Worm (Caenorhabditis elegans): ENCODE results near the gene arl-1.

arl-1 gene

DNA sequence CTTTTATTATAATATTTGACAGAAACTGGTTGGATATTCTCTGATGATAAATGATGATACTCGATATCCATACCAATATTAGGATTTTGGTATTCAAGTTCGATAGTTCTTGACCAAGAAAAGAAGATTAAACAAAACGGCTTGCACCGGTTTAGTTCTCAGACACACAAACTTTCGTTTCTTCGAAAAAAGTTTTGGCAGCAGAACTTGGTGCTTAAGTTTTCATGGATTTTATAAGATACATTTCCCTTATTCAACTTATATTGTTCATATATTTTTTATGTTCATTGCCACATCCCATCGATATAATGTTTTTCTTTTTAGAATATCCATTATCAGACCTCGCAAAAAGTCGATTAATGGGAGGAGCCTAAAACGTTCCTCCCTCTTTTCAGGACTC is 8.9 kb downstream of the arl-1 start, which contains the start of gene aptf-4 (continued):
- TF ChIP-seq Y53F4B.3 (GFP tag; IDR thresholded peaks at IDR 0.05), result no peak
- TF ChIP-seq hrde-1 (tag; optimal IDR thresholded peaks at IDR 0.05; ENCODE audit: borderline replicate concordance), result no peak
- TF ChIP-seq zfh-2 (GFP tag; conservative IDR thresholded peaks at IDR 0.05), result no peak
- no peak for TF ChIP-seq him-1 (tag; optimal IDR thresholded peaks at IDR 0.05)

DNA sequence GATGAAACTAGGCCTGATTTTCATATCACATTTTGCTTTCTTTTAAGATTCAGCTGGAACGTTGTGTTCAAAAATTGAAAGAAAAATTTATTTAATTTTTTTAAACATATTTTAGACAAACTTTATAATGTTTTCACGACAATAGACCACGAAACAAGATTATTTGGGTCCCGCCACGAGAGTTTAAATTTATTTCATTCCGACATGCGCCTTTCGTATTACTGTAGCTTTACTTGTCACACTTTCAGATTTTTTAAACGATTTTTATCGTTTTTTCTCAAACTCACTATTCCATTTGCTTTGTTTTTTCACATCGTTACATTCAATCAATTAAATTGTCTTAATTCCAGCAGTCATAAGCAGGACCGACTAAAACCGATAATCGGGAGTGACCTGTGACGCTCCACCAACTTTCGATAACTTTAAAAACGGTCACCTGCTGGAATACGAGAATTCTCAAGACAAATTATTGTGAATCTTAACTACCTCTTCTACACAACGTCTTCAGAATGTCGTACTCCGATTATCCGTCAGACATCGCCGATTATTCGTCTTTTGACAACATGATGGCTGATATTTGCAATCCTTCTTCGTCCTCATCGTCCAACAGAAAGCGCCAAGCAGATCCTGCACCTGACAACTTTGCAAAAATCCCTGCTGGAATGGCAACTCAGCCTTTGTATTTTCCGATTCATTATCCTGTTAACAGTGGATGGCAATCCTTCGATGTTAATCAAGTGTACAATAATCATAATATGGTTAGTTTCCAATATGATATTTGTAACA is 12.2 kb downstream of the arl-1 start, which contains the start of gene aptf-3:
aptf-3 (plus strand) TSS at position 351 of the 786 bp plus-strand sequence.
- TF ChIP-seq madf-10 (tag; optimal IDR thresholded peaks at IDR 0.05), result no peak
- TF ChIP-seq efl-1 (GFP tag; optimal IDR thresholded peaks at IDR 0.05), result no peak
- TF ChIP-seq F33H1.4 (GFP tag; IDR thresholded peaks at IDR 0.05), result peak; percentile 69
- no peak for TF ChIP-seq ztf-18 (tag; optimal IDR thresholded peaks at IDR 0.05)
- TF ChIP-seq lsl-1 (GFP tag; optimal IDR thresholded peaks at IDR 0.05), result peak; percentile 71
- no peak for TF ChIP-seq Y67H2A.10 (GFP tag; conservative IDR thresholded peaks at IDR 0.05)
- no peak for TF ChIP-seq C06A6.2 (GFP tag; conservative IDR thresholded peaks at IDR 0.05)

DNA sequence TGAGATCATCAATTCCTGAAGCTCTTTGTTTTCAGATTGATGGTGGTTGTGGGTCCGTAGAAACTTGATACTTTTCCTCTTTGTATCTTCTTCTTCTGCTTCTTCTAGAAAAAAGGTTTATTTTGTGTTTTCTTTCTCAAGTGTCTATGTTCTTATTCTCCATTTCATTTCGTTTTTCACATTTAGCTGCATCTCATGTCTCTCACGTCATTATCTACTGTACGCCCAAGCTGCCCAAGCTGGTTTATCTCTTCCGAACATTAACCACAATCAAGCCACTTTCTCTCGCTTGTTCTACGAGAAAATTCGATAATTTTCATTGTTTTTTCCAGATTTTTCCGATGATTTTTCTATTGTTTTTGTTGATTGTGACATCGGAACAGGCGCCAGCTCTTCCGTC is 17.4 kb downstream of the arl-1 start, which contains the start of gene F28C6.5:
F28C6.5 (plus strand) TSS at position 301 of the 400 bp plus-strand sequence.
- TF ChIP-seq ztf-26 (tag; optimal IDR thresholded peaks at IDR 0.05) (no peak), lin-54 (GFP tag; optimal IDR thresholded peaks at IDR 0.05) (no peak), lin-35 (GFP tag; optimal IDR thresholded peaks at IDR 0.05) (no peak), mel-28 (tag; optimal IDR thresholded peaks at IDR 0.05; ENCODE audit: borderline replicate concordance) (no peak), madf-10 (tag; optimal IDR thresholded peaks at IDR 0.05) (no peak), tbx-9 (tag; optimal IDR thresholded peaks at IDR 0.05; ENCODE audit: borderline replicate concordance) (no peak), akir-1 (GFP tag; optimal IDR thresholded peaks at IDR 0.05) (no peak), fkh-3 (tag; optimal IDR thresholded peaks at IDR 0.05) (no peak), ccch-3 (GFP tag; optimal IDR thresholded peaks at IDR 0.05) (no peak), B0261.1 (tag; optimal IDR thresholded peaks at IDR 0.05) (no peak), egl-18 (GFP tag; IDR thresholded peaks at IDR 0.05) (no peak)

DNA sequence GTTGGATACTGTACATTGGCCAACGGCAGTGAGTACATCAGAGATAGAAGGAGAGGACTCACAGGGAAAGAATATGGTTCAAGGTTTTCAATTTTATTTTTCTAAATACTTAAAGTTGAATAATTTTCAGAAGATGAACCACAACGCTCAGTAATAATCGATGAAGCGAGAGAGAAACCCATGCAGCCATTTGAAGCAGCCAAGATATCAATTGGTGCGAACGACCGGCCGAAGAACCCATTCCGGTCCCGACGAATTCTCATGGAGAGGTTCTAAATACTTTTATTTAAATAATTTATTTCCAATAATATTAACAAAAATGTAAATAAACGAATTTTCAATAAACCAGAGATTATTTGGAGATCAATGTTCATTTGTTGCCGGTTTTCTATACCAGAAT is 18.4 kb downstream of the arl-1 start, which contains the start of gene pigg-1:
pigg-1 (minus strand) TSS at position 101 of the 400 bp plus-strand sequence.
- TF ChIP-seq lin-26 (GFP tag; IDR thresholded peaks at IDR 0.05) (no peak), mcd-1 (GFP tag; IDR thresholded peaks at IDR 0.05) (no peak), F57C9.4 (tag; optimal IDR thresholded peaks at IDR 0.05) (no peak)

DNA sequence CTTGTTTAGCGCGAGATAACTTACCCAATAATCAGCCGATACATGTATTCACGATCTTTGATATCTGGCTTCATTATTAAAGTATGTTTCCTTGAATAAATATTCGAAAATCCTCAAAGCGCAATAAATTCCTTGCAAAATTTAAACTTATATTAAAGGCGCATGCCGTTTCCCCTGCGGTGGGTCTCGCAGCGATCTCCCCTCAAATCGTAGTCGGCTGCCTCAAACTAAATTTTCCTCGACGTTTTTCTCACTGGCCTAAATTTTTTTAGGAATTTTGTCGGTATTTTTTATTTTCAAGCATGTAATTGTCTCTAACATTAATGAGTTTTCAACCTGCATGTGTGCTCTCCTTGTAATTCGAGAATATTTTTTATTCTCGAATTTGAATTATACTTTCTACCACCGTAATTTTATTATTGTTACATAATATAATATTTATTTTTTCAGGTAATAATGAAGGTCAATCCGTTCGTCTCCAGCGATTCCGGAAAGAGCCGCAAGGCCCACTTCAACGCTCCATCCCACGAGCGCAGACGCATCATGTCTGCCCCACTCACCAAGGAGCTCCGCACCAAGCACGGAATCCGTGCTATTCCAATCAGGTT is 20.6 kb downstream of the arl-1 start, which contains the start of the genes cpf-1 and rpl-26:
cpf-1 (minus strand) TSS at position 104 of the 608 bp plus-strand sequence.
rpl-26 (plus strand) TSS at position 449 of the 608 bp plus-strand sequence.
- peak; percentile 54 for TF ChIP-seq snpc-1.1 (tag; optimal IDR thresholded peaks at IDR 0.05; ENCODE audit: insufficient read depth)
- no peak for TF ChIP-seq B0336.3 (GFP tag; IDR thresholded peaks at IDR 0.05)
- TF ChIP-seq attf-5 (GFP tag; optimal IDR thresholded peaks at IDR 0.05), result peak; percentile 18
- 0 out of 2 replicates have a peak, but pooled peaks have one; percentile 8 for TF ChIP-seq zfh-2 (GFP tag; conservative IDR thresholded peaks at IDR 0.05)
- TF ChIP-seq Y53F4B.3 (GFP tag; IDR thresholded peaks at IDR 0.05), result no peak
- TF ChIP-seq T07F8.4 (tag; optimal IDR thresholded peaks at IDR 0.05), result no peak
- TF ChIP-seq ceh-58 (GFP tag; IDR thresholded peaks at IDR 0.05), result no peak
- TF ChIP-seq snpc-3.4 (tag; optimal IDR thresholded peaks at IDR 0.05), result no peak
- peak; percentile 33 for TF ChIP-seq tbp1 (GFP tag; optimal IDR thresholded peaks at IDR 0.05)
- TF ChIP-seq F37B4.10 (GFP tag; IDR thresholded peaks at IDR 0.05), result no peak
- peak; percentile 34 for TF ChIP-seq snpc-1.3 (tag; optimal IDR thresholded peaks at IDR 0.05; ENCODE audit: insufficient read depth)
- no peak for TF ChIP-seq K12H6.12 (tag; optimal IDR thresholded peaks at IDR 0.05)
- no peak for TF ChIP-seq nfya-1 (tag; optimal IDR thresholded peaks at IDR 0.05; ENCODE audit: borderline replicate concordance, insufficient read depth)
- no peak for TF ChIP-seq B0019.2 (GFP tag; conservative IDR thresholded peaks at IDR 0.05)
- peak; percentile 30 for TF ChIP-seq F23B12.7 (tag; optimal IDR thresholded peaks at IDR 0.05; ENCODE audit: insufficient read depth)
- no peak for TF ChIP-seq lin-26 (GFP tag; IDR thresholded peaks at IDR 0.05)
- TF ChIP-seq efl-1 (GFP tag; optimal IDR thresholded peaks at IDR 0.05), result peak; percentile 9
- no peak for TF ChIP-seq T26A5.8 (tag; optimal IDR thresholded peaks at IDR 0.05)
- TF ChIP-seq hmg-1.2 (GFP tag; IDR thresholded peaks at IDR 0.05), result peak; percentile 28; the same call in 1 of the 2 replicates

Data from whole organism, young adult.